Fruit fly (Drosophila melanogaster) whole organism, embryonic: Measurements from ENCODE around the gene Vti1a.

Source experiments
- BEAF-32 ChIP-seq: fragments of 200-800 bp; sonication (Bioruptor generic); optimal IDR thresholded peaks from 3 replicates; lab custom pipeline; 2017; ENCODE audit warnings: missing biosample characterization, missing genetic modification characterization, mild to moderate bottlenecking, moderate library complexity, missing genetic modification reagents
- CG10366 ChIP-seq: fragments of 200-800 bp; sonication (Bioruptor generic); IDR thresholded peaks from 2 replicates; pipeline ENCODE4 v1.3.6; 2022; ENCODE audit warnings: missing biosample characterization, missing genetic modification characterization
- CG11504 ChIP-seq: fragments of 200-800 bp; sonication (Bioruptor generic); optimal IDR thresholded peaks from 3 replicates; lab custom pipeline; 2019; ENCODE audit warnings: missing biosample characterization, mild to moderate bottlenecking, missing genetic modification characterization, moderate library complexity
- CG11560 ChIP-seq: fragments of 200-800 bp; sonication (Bioruptor generic); IDR thresholded peaks from 3 replicates; pipeline ENCODE4 v1.3.6; 2022; ENCODE audit warnings: missing biosample characterization, missing genetic modification characterization
- CG13296 ChIP-seq: fragments of 200-800 bp; sonication (Bioruptor generic); optimal IDR thresholded peaks from 3 replicates; lab custom pipeline; 2018; ENCODE audit warnings: missing biosample characterization, mild to moderate bottlenecking, missing genetic modification characterization
- CG14667 ChIP-seq: fragments of 200-800 bp; sonication (Bioruptor generic); IDR thresholded peaks from 2 replicates; pipeline ENCODE4 v1.3.6; 2022; ENCODE audit warnings: missing biosample characterization, missing genetic modification characterization
- CG14965 ChIP-seq: fragments of 200-800 bp; sonication (Bioruptor generic); optimal IDR thresholded peaks from 2 replicates; lab custom pipeline; 2016; ENCODE audit warnings: missing biosample characterization, missing genetic modification characterization, borderline replicate concordance
- CG1529 ChIP-seq: fragments of 200-800 bp; sonication (Bioruptor generic); optimal IDR thresholded peaks from 3 replicates; lab custom pipeline; 2018; ENCODE audit warnings: missing biosample characterization, missing genetic modification characterization
- CG15696 ChIP-seq: fragments of 200-800 bp; sonication (Bioruptor generic); optimal IDR thresholded peaks from 2 replicates; lab custom pipeline; 2019; ENCODE audit warnings: missing biosample characterization, mild to moderate bottlenecking, missing genetic modification characterization, moderate library complexity
- CG16779 ChIP-seq: fragments of 200-800 bp; sonication (Bioruptor generic); IDR thresholded peaks from 2 replicates; pipeline ENCODE4 v1.3.6; 2022; ENCODE audit warnings: missing biosample characterization, missing genetic modification characterization
- CG17802 ChIP-seq: fragments of 200-800 bp; sonication (Bioruptor generic); optimal IDR thresholded peaks from 2 replicates; lab custom pipeline; 2018; ENCODE audit warnings: missing biosample characterization, mild to moderate bottlenecking, missing genetic modification characterization, moderate library complexity
- CG1832 ChIP-seq: fragments of 200-800 bp; sonication (Bioruptor generic); optimal IDR thresholded peaks from 2 replicates; lab custom pipeline; 2017; ENCODE audit warnings: missing biosample characterization, mild to moderate bottlenecking, missing genetic modification characterization, inconsistent platforms
- CG2116 ChIP-seq: fragments of 200-800 bp; sonication (Bioruptor generic); optimal IDR thresholded peaks from 3 replicates; lab custom pipeline; 2018; ENCODE audit warnings: missing biosample characterization, mild to moderate bottlenecking, missing genetic modification characterization
- CG30431 ChIP-seq: fragments of 200-800 bp; sonication (Bioruptor generic); optimal IDR thresholded peaks from 2 replicates; lab custom pipeline; 2017; ENCODE audit warnings: missing biosample characterization, missing genetic modification characterization
- CG31441 ChIP-seq: fragments of 200-800 bp; sonication (Bioruptor generic); IDR thresholded peaks from 2 replicates; pipeline ENCODE4 v1.3.6; 2022; ENCODE audit warnings: missing biosample characterization, missing genetic modification characterization
- CG3847 ChIP-seq: fragments of 200-800 bp; sonication (Bioruptor generic); IDR thresholded peaks from 2 replicates; pipeline ENCODE4 v1.3.6; 2022; ENCODE audit warnings: missing biosample characterization, missing genetic modification characterization
- CG42726 ChIP-seq: fragments of 200-800 bp; sonication (Bioruptor generic); IDR thresholded peaks from 2 replicates; pipeline ENCODE4 v1.3.6; 2022; ENCODE audit warnings: missing biosample characterization, missing genetic modification characterization; ENCODE audit not compliant: partially characterized antibody
- CG7372 ChIP-seq: fragments of 200-800 bp; sonication (Bioruptor generic); IDR thresholded peaks from 2 replicates; pipeline ENCODE4 v1.3.6; 2022; ENCODE audit warnings: missing biosample characterization, missing genetic modification characterization
- CG9215 ChIP-seq: fragments of 200-800 bp; sonication (Bioruptor generic); IDR thresholded peaks from 2 replicates; pipeline ENCODE4 v1.3.6; 2022; ENCODE audit warnings: missing biosample characterization, missing genetic modification characterization
- CG9727 ChIP-seq: fragments of 200-800 bp; sonication (Bioruptor generic); optimal IDR thresholded peaks from 3 replicates; lab custom pipeline; 2017; ENCODE audit warnings: missing biosample characterization, mild to moderate bottlenecking, missing genetic modification characterization
- Dek ChIP-seq: fragments of 200-800 bp; sonication (Bioruptor generic); optimal IDR thresholded peaks from 3 replicates; lab custom pipeline; 2019; ENCODE audit warnings: missing biosample characterization, mild to moderate bottlenecking, missing genetic modification characterization, moderate library complexity
- Ets65A ChIP-seq: fragments of 200-800 bp; sonication (Bioruptor generic); peaks from one replicate; lab custom pipeline; 2016; ENCODE audit warnings: missing biosample characterization, missing genetic modification characterization
- Gsc ChIP-seq: fragments of 200-800 bp; sonication (Bioruptor generic); IDR thresholded peaks from 2 replicates; pipeline ENCODE4 v1.3.6; 2022; ENCODE audit warnings: missing biosample characterization, missing genetic modification characterization
- NC2β ChIP-seq: fragments of 200-800 bp; sonication (Bioruptor generic); optimal IDR thresholded peaks from 2 replicates; lab custom pipeline; 2016; ENCODE audit warnings: missing biosample characterization, missing genetic modification characterization
- NFAT ChIP-seq: fragments of 200-800 bp; sonication (Bioruptor generic); IDR thresholded peaks from 2 replicates; pipeline ENCODE4 v1.3.6; 2022; ENCODE audit warnings: missing biosample characterization, missing genetic modification characterization
- NK7.1 ChIP-seq: fragments of 200-800 bp; sonication (Bioruptor generic); optimal IDR thresholded peaks from 3 replicates; lab custom pipeline; 2016; ENCODE audit warnings: missing biosample characterization, missing genetic modification characterization
- PHDP ChIP-seq: fragments of 200-800 bp; sonication (Bioruptor generic); optimal IDR thresholded peaks from 3 replicates; lab custom pipeline; 2018; ENCODE audit warnings: missing biosample characterization, mild to moderate bottlenecking, missing genetic modification characterization, moderate library complexity
- Poxn ChIP-seq: fragments of 200-800 bp; sonication (Bioruptor generic); IDR thresholded peaks from 2 replicates; pipeline ENCODE4 v1.3.6; 2022; ENCODE audit warnings: missing biosample characterization, missing genetic modification characterization
- Spps ChIP-seq: fragments of 200-800 bp; sonication (Bioruptor generic); optimal IDR thresholded peaks from 2 replicates; lab custom pipeline; 2018; ENCODE audit warnings: missing biosample characterization, mild to moderate bottlenecking, missing genetic modification characterization
- Stat92E ChIP-seq, 3 experiments: fragments of >200 bp in 2 of 3; fragments of 200-800 bp in 1 of 3; sonication (Bioruptor generic) in 1 of 3; optimal IDR thresholded peaks; 2 replicates each; lab custom pipeline; 2017 to 2019; ENCODE audit warnings: missing biosample characterization in 3 of 3, missing genetic modification characterization in 3 of 3, mild to moderate bottlenecking in 1 of 3, moderate library complexity in 1 of 3
- ab ChIP-seq: fragments of 200-800 bp; sonication (Bioruptor generic); optimal IDR thresholded peaks from 2 replicates; lab custom pipeline; 2016; ENCODE audit warnings: missing biosample characterization, missing genetic modification characterization
- bbx ChIP-seq: fragments of 200-800 bp; sonication (Bioruptor generic); IDR thresholded peaks from 2 replicates; pipeline ENCODE4 v1.3.6; 2022; ENCODE audit warnings: missing biosample characterization, missing genetic modification characterization; ENCODE audit not compliant: partially characterized antibody
- crp ChIP-seq, 2 experiments: fragments of 200-800 bp; sonication (Bioruptor generic); optimal IDR thresholded peaks; 2 replicates in 1 of 2; 3 replicates in 1 of 2; lab custom pipeline; 2017; ENCODE audit warnings: missing biosample characterization in 2 of 2, missing genetic modification characterization in 2 of 2, mild to moderate bottlenecking in 1 of 2, moderate library complexity in 1 of 2
- dimm ChIP-seq: fragments of 200-800 bp; sonication (Bioruptor generic); IDR thresholded peaks from 2 replicates; pipeline ENCODE4 v1.3.6; 2022; ENCODE audit warnings: missing biosample characterization, missing genetic modification characterization
- dmrt11E ChIP-seq: fragments of 200-800 bp; sonication (Bioruptor generic); optimal IDR thresholded peaks from 3 replicates; lab custom pipeline; 2018; ENCODE audit warnings: missing biosample characterization, mild to moderate bottlenecking, missing genetic modification characterization, moderate library complexity
- dysf ChIP-seq: fragments of 200-800 bp; sonication (Bioruptor generic); IDR thresholded peaks from 3 replicates; pipeline ENCODE4 v1.3.6; 2022; ENCODE audit warnings: missing biosample characterization, missing genetic modification characterization
- gce ChIP-seq: fragments of 200-800 bp; sonication (Bioruptor generic); IDR thresholded peaks from 3 replicates; pipeline ENCODE4 v1.3.6; 2022; ENCODE audit warnings: missing biosample characterization, missing genetic modification characterization
- kah ChIP-seq: fragments of 200-800 bp; sonication (Bioruptor generic); optimal IDR thresholded peaks from 2 replicates; lab custom pipeline; 2018; ENCODE audit warnings: missing biosample characterization, mild to moderate bottlenecking, missing genetic modification characterization
- nerfin-1 ChIP-seq: fragments of 200-800 bp; sonication (Bioruptor generic); optimal IDR thresholded peaks from 3 replicates; lab custom pipeline; 2019; ENCODE audit warnings: missing biosample characterization, mild to moderate bottlenecking, missing genetic modification characterization, moderate library complexity
- psq ChIP-seq: fragments of 200-800 bp; sonication (Bioruptor generic); optimal IDR thresholded peaks from 2 replicates; lab custom pipeline; 2017; ENCODE audit warnings: missing biosample characterization, missing genetic modification characterization
- pzg ChIP-seq: fragments of 200-800 bp; sonication (Bioruptor generic); optimal IDR thresholded peaks from 3 replicates; lab custom pipeline; 2018; ENCODE audit warnings: missing biosample characterization, mild to moderate bottlenecking, missing genetic modification characterization, moderate library complexity
- repo ChIP-seq: fragments of 200-800 bp; sonication (Bioruptor generic); optimal IDR thresholded peaks from 2 replicates; lab custom pipeline; 2016; ENCODE audit warnings: missing biosample characterization, missing genetic modification characterization
- schlank ChIP-seq: fragments of 200-800 bp; sonication (Bioruptor generic); optimal IDR thresholded peaks from 2 replicates; lab custom pipeline; 2018; ENCODE audit warnings: missing biosample characterization, mild to moderate bottlenecking, missing genetic modification characterization
- sens ChIP-seq: fragments of 200-800 bp; sonication (Bioruptor generic); peaks from one replicate; lab custom pipeline; 2016; ENCODE audit warnings: missing biosample characterization, missing genetic modification characterization
- sens-2 ChIP-seq: fragments of 200-800 bp; sonication (Bioruptor generic); IDR thresholded peaks from 2 replicates; pipeline ENCODE4 v1.3.6; 2022; ENCODE audit warnings: missing biosample characterization, missing genetic modification characterization
- seq ChIP-seq: fragments of 200-800 bp; sonication (Bioruptor generic); IDR thresholded peaks from 2 replicates; pipeline ENCODE4 v1.3.6; 2022; ENCODE audit warnings: missing biosample characterization, missing genetic modification characterization
- sqz ChIP-seq: fragments of 200-800 bp; sonication (Bioruptor generic); optimal IDR thresholded peaks from 3 replicates; lab custom pipeline; 2018; ENCODE audit warnings: missing biosample characterization, mild to moderate bottlenecking, missing genetic modification characterization
- sug ChIP-seq: fragments of 200-800 bp; optimal IDR thresholded peaks from 2 replicates; lab custom pipeline; 2019; ENCODE audit warnings: missing biosample characterization, mild to moderate bottlenecking, missing genetic modification characterization, moderate library complexity
- tll ChIP-seq, 2 experiments: fragments of 200-800 bp in 1 of 2; fragments of >200 bp in 1 of 2; sonication (Bioruptor generic) in 1 of 2; optimal IDR thresholded peaks; 2 replicates each; lab custom pipeline; 2017 to 2019; ENCODE audit warnings: missing biosample characterization in 2 of 2, missing genetic modification characterization in 2 of 2, mild to moderate bottlenecking in 1 of 2, moderate library complexity in 1 of 2
- zfh2 ChIP-seq: fragments of 200-800 bp; sonication (Bioruptor generic); optimal IDR thresholded peaks from 2 replicates; lab custom pipeline; 2016; ENCODE audit warnings: missing biosample characterization, missing genetic modification characterization

Gene Vti1a

dm6 chr3L:680258-680657, 12.5 kb downstream of the Vti1a start, which contains the start of gene CG17129 (continued):
- TF ChIP-seq dmrt11E (tag; lab: Kevin White, UChicago) (peak; percentile 69), PHDP (tag; lab: Kevin White, UChicago) (no peak), CG9215 (GFP tag; lab: Robert Waterston, UW) (peak; percentile 75), ab (no peak), CG17802 (tag; lab: Kevin White, UChicago) (peak; percentile 31), dysf (GFP tag; lab: Robert Waterston, UW) (peak; percentile 72), CG7372 (peak; percentile 66; the same call in 1 of the 2 replicates), CG30431 (GFP tag; lab: Kevin White, UChicago) (peak; percentile 54), seq (peak; percentile 71), repo (GFP tag; lab: Kevin White, UChicago) (peak; percentile 31), CG16779 (GFP tag; lab: Robert Waterston, UW) (0 out of 2 replicates have a peak, but pooled peaks have one; percentile 48), nerfin-1 (tag; lab: Kevin White, UChicago) (peak; percentile 73), zfh2 (peak; percentile 80), gce (no peak), sens-2 (GFP tag; lab: Robert Waterston, UW) (no peak), CG2116 (GFP tag; lab: Kevin White, UChicago) (peak; percentile 79), Gsc (peak; percentile 48; the same call in 1 of the 2 replicates), Dek (tag; lab: Kevin White, UChicago) (peak; percentile 60), CG15696 (tag; lab: Kevin White, UChicago) (peak; percentile 83), CG14667 (GFP tag; lab: Robert Waterston, UW) (peak; percentile 58; the same call in 1 of the 2 replicates), bbx (GFP tag; lab: Robert Waterston, UW) (peak; percentile 90), pzg (GFP tag; lab: Kevin White, UChicago) (peak; percentile 66), BEAF-32 (GFP tag; lab: Kevin White, UChicago) (peak; percentile 91), Ets65A (GFP tag; lab: Kevin White, UChicago) (peak; percentile 98), CG11504 (tag; lab: Kevin White, UChicago) (peak; percentile 82), CG31441 (GFP tag; lab: Robert Waterston, UW) (peak; percentile 68; the same call in 1 of the 2 replicates), CG42726 (GFP tag; lab: Robert Waterston, UW) (peak; percentile 39; the same call in 1 of the 2 replicates), sug (no peak), NFAT (GFP tag; lab: Robert Waterston, UW) (peak; percentile 64), kah (GFP tag; lab: Kevin White, UChicago) (no peak), CG1832 (GFP tag; lab: Kevin White, UChicago) (no peak), sens (peak; percentile 97), NC2β (GFP tag; lab: Kevin White, UChicago) (peak; percentile 79), CG11560 (tag; lab: Robert Waterston, UW) (peak; percentile 43; the same call in 2 of the 3 replicates), CG9727 (GFP tag; lab: Kevin White, UChicago) (peak; percentile 71), Stat92E (GFP tag; optimal IDR thresholded peaks at IDR 0.05; lab: Kevin White, UChicago) (peak in 1 of 3 experiments; percentile 44), CG1529 (GFP tag; lab: Kevin White, UChicago) (peak; percentile 32), Spps (tag; lab: Kevin White, UChicago) (peak; percentile 59), dimm (GFP tag; lab: Robert Waterston, UW) (no peak), Poxn (GFP tag; lab: Robert Waterston, UW) (no peak), CG13296 (peak; percentile 65), CG3847 (peak; percentile 78), CG14965 (no peak), CG10366 (GFP tag; lab: Robert Waterston, UW) (peak; percentile 67), tll (GFP tag; optimal IDR thresholded peaks at IDR 0.05; lab: Kevin White, UChicago) (no peak), crp (GFP tag; optimal IDR thresholded peaks at IDR 0.05; lab: Kevin White, UChicago) (peak in 1 of 2 experiments; percentile 41), psq (GFP tag; lab: Kevin White, UChicago) (peak; percentile 3), schlank (tag; lab: Kevin White, UChicago) (peak; percentile 39), sqz (GFP tag; lab: Kevin White, UChicago) (no peak), NK7.1 (GFP tag; lab: Kevin White, UChicago) (peak; percentile 60)
